Worm (Caenorhabditis elegans): ENCODE data around the gene pei-2.

pei-2 gene

DNA sequence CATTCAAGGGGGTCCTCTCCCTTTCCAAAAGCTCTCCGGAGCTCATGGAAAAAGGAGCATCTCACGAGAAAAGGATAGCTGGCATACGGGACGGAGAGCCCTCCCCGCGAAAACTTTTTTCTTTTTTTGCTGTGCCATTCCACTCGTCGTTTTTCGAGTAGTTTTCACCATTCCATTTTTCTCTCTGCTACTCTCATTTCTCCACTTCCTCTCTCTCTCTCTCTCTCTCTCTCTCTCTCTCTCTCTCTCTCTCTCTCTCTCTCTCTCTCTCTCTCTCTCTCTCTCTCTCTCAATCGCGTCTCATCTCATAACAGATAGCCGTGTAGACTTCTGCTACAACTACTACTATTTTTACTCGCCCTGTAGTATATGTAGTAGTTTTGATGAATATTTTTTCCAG is 43.6 kb downstream of the pei-2 start (continued):
- TF ChIP-seq sea-2 (GFP tag; IDR thresholded peaks at IDR 0.05) = no peak

DNA sequence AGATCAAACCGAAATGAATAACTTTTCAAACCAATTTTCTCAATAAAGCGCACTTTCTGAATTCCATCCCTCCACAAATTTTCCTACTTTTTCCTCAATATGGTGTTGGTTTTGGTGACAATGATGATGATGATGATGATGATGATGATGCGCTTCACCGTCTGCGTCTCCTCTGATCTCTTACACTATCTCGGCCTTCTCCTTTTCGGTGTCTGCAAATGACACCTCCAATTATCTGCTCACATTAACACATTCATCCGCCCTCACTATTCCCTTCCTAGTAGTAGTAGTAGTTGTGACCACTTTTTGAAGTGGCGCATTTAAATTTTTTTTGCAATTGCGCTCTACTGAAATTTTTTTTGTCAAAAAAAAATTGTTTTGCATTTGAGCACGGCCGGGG is 44.6 kb downstream of the pei-2 start:
- 0 out of 2 replicates have a peak, but pooled peaks have one; percentile 4 for TF ChIP-seq hmg-1.2 (GFP tag; IDR thresholded peaks at IDR 0.05)
- no peak for TF ChIP-seq ceh-91 (GFP tag; IDR thresholded peaks at IDR 0.05)
- TF ChIP-seq tlf-1 (GFP tag; optimal IDR thresholded peaks at IDR 0.05) = no peak

DNA sequence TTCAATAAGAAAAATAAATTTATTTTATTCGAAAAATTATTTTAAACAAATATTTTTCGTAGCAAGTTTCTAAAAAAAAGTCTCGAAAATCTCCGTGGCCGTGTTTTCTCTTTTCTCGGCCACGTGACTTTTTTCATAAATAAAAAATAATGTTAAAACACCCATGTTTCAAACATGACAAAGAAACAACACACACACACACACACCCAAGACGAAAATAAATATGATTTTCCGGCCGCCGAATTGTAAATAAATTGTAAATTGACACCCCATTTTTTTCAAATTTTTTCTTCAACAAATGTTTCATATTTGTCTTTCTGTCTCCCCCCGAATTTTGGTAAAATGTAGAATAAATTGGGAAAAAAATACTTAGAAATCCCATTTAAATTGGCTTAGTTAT is 45.4 kb downstream of the pei-2 start:
- no peak for TF ChIP-seq tbp1 (GFP tag; optimal IDR thresholded peaks at IDR 0.05)
- TF ChIP-seq Y79H2A.3 (GFP tag; conservative IDR thresholded peaks at IDR 0.05) = no peak
- no peak for TF ChIP-seq sea-2 (GFP tag; IDR thresholded peaks at IDR 0.05)
- no peak for TF ChIP-seq B0261.1 (tag; optimal IDR thresholded peaks at IDR 0.05)
- no peak for TF ChIP-seq somi-1 (GFP tag; optimal IDR thresholded peaks at IDR 0.05)
- no peak for TF ChIP-seq egl-18 (GFP tag; IDR thresholded peaks at IDR 0.05)
- no peak for TF ChIP-seq C17E4.6 (GFP tag; IDR thresholded peaks at IDR 0.05)

DNA sequence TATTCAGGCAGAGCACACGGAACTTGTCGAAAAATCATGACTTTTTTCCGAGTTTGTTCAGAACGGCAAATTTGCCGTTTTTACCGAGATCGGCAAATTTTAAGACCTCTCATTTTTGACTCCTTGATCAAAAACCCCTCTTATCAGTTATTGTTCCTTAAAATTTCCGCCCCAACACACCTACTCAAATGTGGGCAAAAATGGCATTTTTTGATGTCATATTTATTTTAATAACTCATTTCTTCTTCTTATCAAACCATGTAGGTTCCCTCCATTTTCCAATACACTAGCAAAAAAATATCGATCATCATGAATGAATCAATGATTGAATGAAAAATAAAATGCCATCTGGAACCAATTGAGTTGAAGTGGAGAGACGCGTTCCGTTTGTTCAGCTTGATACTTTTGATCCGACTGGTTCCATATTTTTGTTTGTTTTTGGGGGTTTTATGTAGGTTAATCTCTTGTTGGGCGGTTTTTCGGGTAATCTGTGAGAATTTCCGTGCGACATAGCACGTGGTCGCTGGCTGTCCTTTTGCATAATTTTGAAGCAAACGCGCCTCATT is 46.7 kb downstream of the pei-2 start:
- TF ChIP-seq nhr-80 (tag; optimal IDR thresholded peaks at IDR 0.05) = peak; percentile 20
- TF ChIP-seq snpc-4 (GFP tag; optimal IDR thresholded peaks at IDR 0.05) = no peak
- TF ChIP-seq snpc-4 (tag; optimal IDR thresholded peaks at IDR 0.05) = no peak

DNA sequence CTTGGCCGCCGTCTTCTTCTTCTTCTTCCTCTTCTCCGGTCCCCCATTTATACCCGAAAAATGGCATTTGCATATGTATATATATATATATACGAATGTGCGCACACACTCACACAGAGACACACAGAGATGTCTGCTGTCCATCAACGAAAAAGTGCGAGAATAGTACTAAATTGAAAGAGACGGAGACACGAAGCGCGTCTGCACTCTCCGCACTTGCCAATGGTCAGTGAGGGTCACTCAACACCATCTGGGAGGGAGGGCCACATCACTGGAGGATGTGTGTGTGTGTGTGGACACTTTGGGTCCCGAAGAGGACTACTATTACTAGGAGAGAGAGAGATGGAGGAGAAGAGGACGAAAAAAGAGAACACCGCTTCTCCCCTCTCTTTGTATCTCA is 48.1 kb downstream of the pei-2 start:
- peak; percentile 24 for TF ChIP-seq lin-40 (tag; optimal IDR thresholded peaks at IDR 0.05)
- TF ChIP-seq ama-1 (optimal IDR thresholded peaks at IDR 0.05) = no peak
- TF ChIP-seq ama-1 (GFP tag; optimal IDR thresholded peaks at IDR 0.05) = no peak
- no peak for TF ChIP-seq madf-10 (tag; optimal IDR thresholded peaks at IDR 0.05)
- no peak for TF ChIP-seq Y95B8A.8 (GFP tag; IDR thresholded peaks at IDR 0.05)
- no peak for TF ChIP-seq Y67H2A.10 (GFP tag; conservative IDR thresholded peaks at IDR 0.05)
- TF ChIP-seq snpc-4 (GFP tag; optimal IDR thresholded peaks at IDR 0.05) = no peak
- peak in 2 of 4 experiments; percentile 10 to 47 for TF ChIP-seq snpc-4 (tag; optimal IDR thresholded peaks at IDR 0.05)
- no peak for TF ChIP-seq somi-1 (GFP tag; optimal IDR thresholded peaks at IDR 0.05)
- no peak for TF ChIP-seq hrde-1 (tag; optimal IDR thresholded peaks at IDR 0.05; ENCODE audit: borderline replicate concordance)
- no peak for TF ChIP-seq F39B2.1 (GFP tag; IDR thresholded peaks at IDR 0.05)
- TF ChIP-seq egl-44 (GFP tag; IDR thresholded peaks at IDR 0.05) = no peak
- no peak for TF ChIP-seq madf-6 (GFP tag; IDR thresholded peaks at IDR 0.05)
- TF ChIP-seq cebp-1 (GFP tag; IDR thresholded peaks at IDR 0.05) = no peak
- TF ChIP-seq cebp-1 (tag; optimal IDR thresholded peaks at IDR 0.05) = peak; percentile 53
- TF ChIP-seq mxl-1 (tag; optimal IDR thresholded peaks at IDR 0.05) = no peak
- peak; percentile 19 for TF ChIP-seq attf-5 (GFP tag; optimal IDR thresholded peaks at IDR 0.05)
- no peak for TF ChIP-seq F33H1.4 (GFP tag; IDR thresholded peaks at IDR 0.05)
- no peak for TF ChIP-seq F49E8.2 (tag; optimal IDR thresholded peaks at IDR 0.05; ENCODE audit: insufficient read depth)
- TF ChIP-seq ccch-3 (GFP tag; optimal IDR thresholded peaks at IDR 0.05) = no peak
- no peak for TF ChIP-seq nfyb-1 (GFP tag; IDR thresholded peaks at IDR 0.05)
- peak; percentile 55; the same call in 1 of the 2 replicates for TF ChIP-seq dox-1 (GFP tag; IDR thresholded peaks at IDR 0.05)
- no peak for TF ChIP-seq egl-18 (GFP tag; IDR thresholded peaks at IDR 0.05)
- TF ChIP-seq lag-1 (GFP tag; IDR thresholded peaks at IDR 0.05) = no peak
- TF ChIP-seq attf-3 (GFP tag; conservative IDR thresholded peaks at IDR 0.05) = no peak
- no peak for TF ChIP-seq madf-3 (GFP tag; IDR thresholded peaks at IDR 0.05)
- TF ChIP-seq zfh-2 (GFP tag; conservative IDR thresholded peaks at IDR 0.05) = 0 out of 2 replicates have a peak, but pooled peaks have one; percentile 34
- no peak for TF ChIP-seq nhr-80 (tag; optimal IDR thresholded peaks at IDR 0.05)
- no peak for TF ChIP-seq K11D2.4 (GFP tag; IDR thresholded peaks at IDR 0.05)
- no peak for TF ChIP-seq ceh-79 (tag; optimal IDR thresholded peaks at IDR 0.05)
- TF ChIP-seq nhr-120 (GFP tag; IDR thresholded peaks at IDR 0.05) = no peak
- no peak for TF ChIP-seq T07F8.4 (tag; optimal IDR thresholded peaks at IDR 0.05)
- TF ChIP-seq Y53G8AR.9 (GFP tag; conservative IDR thresholded peaks at IDR 0.05) = no peak
- TF ChIP-seq B0261.1 (tag; optimal IDR thresholded peaks at IDR 0.05) = no peak
- TF ChIP-seq F22D6.2 (tag; optimal IDR thresholded peaks at IDR 0.05) = no peak
